Fruit fly (Drosophila melanogaster) whole organism, larva: ENCODE results near the gene CheB98a.
A peak's percentile ranks its signal among the peaks of the same experiment; 100 is the strongest.
"Not testable (repeated sequence)": the region's sequence is repeated elsewhere in the genome, so short reads cannot be mapped to it uniquely, and the experiment has no call there.

ENCODE experiments used
- noc ChIP-seq: fragments of 200-800 bp; sonication (Bioruptor generic); optimal IDR thresholded peaks from 3 replicates; lab custom pipeline; 2019; ENCODE audit warnings: missing biosample characterization, mild to moderate bottlenecking, missing genetic modification characterization, moderate library complexity

CheB98a gene

dm6 chr3R:28806402-28806801, at the start of gene CheB98a:
Gene CheB98a, plus strand, starts transcription at chr3R:28806702.
- TF ChIP-seq noc: no peak

dm6 chr3R:28756879-28757278, 49.6 kb upstream of the CheB98a start, which contains the start of gene CG9997:
Gene CG9997, minus strand, starts transcription at chr3R:28756979.
- no peak for TF ChIP-seq noc

DNA sequence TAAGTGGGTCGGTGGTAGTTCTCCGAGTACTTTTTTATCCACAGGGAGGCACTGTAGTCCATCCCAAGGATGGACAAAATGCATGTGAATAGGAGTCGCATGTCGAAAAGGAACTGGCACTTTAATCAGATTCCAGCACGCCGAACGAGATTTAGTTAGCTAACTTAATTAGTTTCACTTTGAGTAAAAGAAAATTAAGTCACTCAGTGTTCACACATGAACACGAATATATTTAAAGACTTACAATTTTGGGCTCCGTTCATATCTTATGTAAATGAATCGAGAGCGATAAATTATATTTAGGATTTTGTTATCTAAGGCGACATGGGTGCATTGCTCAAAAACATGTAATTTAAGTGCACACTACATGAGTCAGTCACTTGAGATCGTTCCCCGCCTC, 48.4 kb upstream of the CheB98a start, which contains the start of gene aqrs:
TSS of gene aqrs (minus strand) at position 101 of the 400 bp plus-strand sequence.
- not testable (repeated sequence) for TF ChIP-seq noc

dm6 chr3R:28775703-28776102, 30.8 kb upstream of the CheB98a start:
- no peak for TF ChIP-seq noc

DNA sequence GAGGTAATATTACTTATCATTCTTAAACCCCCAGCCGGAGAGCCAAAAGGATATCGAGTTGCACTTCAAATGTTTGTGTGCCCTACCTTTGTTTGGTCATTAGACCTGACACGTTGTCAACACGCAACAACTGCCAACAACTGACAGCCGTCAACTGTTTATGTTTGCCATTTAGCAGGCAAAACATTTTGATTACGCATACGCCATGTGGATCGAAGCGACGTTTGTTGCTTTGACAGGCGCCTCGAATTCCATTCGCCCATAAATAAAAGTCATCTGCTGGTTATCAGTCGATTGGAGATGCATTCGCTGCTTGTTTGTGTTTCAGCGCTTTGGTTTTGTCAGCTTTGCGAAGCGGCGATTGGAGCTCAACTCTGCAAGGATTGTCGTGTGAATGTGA, 17.2 kb upstream of the CheB98a start, which contains the start of gene CG34295:
TSS of gene CG34295 (plus strand) at position 301 of the 400 bp plus-strand sequence.
- TF ChIP-seq noc: no peak

dm6 chr3R:28790222-28790621, 16.3 kb upstream of the CheB98a start, which contains the start of gene intr:
Gene intr, plus strand, starts transcription at chr3R:28790522.
- no peak for TF ChIP-seq noc

dm6 chr3R:28805164-28805563, 1.3 kb upstream of the CheB98a start:
- TF ChIP-seq noc: no peak

dm6 chr3R:28810942-28811676, 4.6 kb downstream of the CheB98a start, which contains the start of gene wdn:
Gene wdn, minus strand, starts transcription at chr3R:28811337.
- no peak for TF ChIP-seq noc

dm6 chr3R:28811677-28812465, 5.4 kb downstream of the CheB98a start, which contains the start of gene Prp39:
Gene Prp39, plus strand, starts transcription at chr3R:28812102.
- no peak for TF ChIP-seq noc

DNA sequence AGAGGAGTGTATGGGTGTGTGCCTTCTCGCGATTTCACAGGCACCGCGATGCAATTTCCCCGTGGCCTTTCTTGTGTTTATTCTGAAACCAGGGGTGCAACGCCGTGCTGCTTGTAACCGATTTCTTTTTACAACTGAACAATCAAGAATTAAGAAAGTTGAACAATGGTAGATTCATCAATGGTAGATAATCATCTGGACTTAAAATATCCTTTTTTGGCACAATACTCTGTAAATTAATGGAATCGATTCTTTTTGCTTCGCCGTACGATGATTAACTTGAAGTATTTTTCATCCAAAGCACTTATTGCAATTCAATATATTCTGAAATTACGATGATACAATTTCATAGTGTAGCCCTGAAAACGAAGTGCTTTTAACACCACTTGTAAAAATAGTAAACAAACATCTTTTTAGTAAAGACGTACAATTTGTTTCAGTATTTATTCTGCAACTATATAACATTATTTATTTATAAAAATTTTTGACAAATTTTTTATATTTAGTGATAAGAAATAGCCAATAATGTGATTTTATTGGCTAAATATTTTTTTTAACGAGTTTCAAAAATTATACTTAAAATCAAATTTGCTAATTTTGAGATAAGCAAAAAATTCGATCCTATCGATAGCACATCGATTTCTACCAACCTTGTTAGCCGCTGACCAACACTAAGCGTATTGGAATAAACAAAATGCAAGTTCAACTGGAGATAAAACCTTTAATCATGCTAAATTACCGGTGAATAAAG, 13.2 kb downstream of the CheB98a start, which contains the start of the genes CG1523 and CG1647:
TSS of gene CG1523 (minus strand) at position 114 of the 751 bp plus-strand sequence.
TSS of gene CG1647 (plus strand) at position 667 of the 751 bp plus-strand sequence.
- TF ChIP-seq noc: no peak

DNA sequence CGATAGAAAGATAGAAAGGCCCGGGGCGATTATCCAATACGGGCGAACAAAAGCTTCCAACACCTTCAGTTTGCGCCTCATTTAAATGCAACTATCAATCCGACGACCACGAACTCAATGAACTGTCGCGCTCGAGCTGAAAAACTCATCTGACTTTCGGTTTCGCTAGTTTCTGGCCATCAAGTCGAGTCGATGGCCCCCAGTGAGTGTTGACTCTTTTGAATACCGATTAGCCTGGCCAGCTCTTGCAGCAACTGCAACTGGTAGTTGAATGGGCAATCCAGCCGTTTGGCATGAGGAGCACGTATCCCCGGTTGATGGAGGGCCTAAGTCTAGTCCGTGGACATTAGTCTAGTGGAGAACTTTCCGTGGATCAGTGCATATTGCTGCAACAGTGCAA, 20.7 kb downstream of the CheB98a start:
- TF ChIP-seq noc: no peak

DNA sequence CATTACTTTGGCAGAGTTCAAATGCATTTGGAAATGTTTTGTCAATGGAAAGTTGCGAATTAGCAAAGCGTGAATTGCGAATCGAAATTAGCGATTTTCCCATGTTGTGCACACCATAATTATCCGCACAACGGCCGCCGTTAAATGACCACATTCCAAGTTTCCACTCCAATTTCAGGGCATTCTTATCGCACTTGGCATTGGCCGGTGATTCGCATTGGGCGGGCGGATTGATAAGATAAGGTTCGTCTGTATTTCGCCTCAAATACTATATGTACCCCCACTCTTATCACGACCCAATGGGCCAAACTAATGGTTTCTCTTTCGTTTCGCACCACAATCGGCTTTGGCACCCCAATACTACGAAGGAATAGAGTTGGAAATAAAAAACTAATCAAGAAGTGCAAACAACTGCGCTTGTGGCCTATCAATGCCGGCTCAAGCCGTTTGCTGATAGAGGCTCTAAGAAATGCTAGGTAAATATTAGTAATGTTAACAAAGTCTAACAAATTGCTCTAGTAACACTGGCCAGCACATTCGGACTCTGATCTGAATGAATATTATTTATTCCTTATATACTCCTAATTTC, 22.9 kb downstream of the CheB98a start:
- no peak for TF ChIP-seq noc

DNA sequence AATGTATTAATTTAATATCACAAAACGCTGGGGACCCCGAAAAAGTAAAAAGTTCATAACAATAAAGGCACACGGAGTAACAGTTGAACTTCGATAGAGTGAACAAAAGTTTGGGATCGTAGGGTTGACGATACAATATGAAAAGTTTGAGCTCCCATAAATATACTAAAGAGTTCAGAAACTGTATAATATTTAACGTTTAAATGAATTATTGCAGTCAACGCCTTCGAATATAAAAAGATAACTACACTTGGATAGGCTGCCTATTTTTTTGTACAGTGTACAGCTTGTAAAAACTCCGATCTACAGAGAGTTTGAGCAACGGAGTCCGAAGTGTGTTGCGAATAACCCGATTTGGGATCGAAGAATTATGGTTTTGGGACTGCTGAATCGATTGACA, 24.2 kb downstream of the CheB98a start:
- TF ChIP-seq noc: peak; percentile 3

DNA sequence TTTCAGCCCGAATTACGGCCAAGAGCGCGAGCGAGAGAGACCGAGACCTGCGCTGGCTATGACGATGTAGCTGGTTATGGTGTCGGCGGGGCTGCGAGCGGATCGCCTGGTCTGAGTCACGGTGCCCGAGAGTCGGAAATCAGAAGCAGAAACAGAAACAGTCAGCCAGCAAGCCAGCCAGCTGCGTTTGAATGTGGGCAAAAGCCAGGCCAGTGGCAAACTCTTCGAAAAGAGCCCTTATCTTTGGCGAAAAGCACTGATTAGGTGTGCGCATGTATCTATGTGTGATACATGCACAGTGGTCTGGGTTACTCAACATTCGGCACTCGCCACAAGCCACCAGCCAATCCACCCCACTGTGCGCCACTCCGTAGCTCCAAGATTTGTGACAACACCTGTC, 24.7 kb downstream of the CheB98a start:
- TF ChIP-seq noc: no peak

DNA sequence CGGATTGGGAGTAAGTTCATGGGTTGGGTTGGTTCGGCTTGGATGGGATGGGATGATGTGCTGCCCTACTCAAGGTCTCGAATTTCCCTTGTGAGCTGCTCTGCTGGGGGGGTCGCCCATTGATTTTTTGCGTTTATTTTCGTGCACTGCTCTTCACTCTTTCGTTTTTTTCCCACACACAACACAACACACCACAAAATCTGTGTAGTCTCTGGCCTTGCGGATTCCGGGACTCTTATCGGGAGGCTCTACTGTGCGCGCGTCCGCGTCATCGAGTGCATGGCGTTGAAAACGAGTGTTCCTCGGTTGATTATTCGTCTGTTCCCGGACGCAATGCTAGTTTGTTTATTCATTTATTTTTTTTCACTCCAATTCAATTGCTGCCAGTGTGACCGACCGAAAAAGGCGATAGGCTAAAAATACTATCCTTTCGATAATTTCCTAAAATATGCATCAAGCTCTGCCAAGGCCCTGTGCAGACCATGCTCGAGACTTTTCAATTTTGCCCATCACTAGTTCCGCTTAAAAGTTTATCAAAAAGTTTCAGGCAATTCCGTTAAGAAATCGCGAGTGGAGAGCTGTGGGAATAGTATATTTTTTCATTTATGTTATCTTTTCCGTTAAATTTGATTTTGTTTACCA, 25.2 kb downstream of the CheB98a start, which contains the start of gene WASp:
TSS of gene WASp (minus strand) at position 399 of the 642 bp plus-strand sequence.
- TF ChIP-seq noc: no peak
